Fruit fly (Drosophila melanogaster) whole organism, pupa: ENCODE results near the gene Tomosyn.

Experiments used
- CG10348 ChIP-seq: fragments of 200-800 bp; sonication (Bioruptor generic); IDR thresholded peaks from 2 replicates; pipeline ENCODE4 v1.3.6; 2022; ENCODE audit warnings: missing biosample characterization, missing genetic modification characterization
- CG12605 ChIP-seq: fragments of 200-800 bp; sonication (Bioruptor generic); IDR thresholded peaks from 2 replicates; pipeline ENCODE4 v1.3.6; 2022; ENCODE audit warnings: missing biosample characterization, missing genetic modification characterization
- CG13204 ChIP-seq: fragments of 200-800 bp; sonication (Bioruptor generic); optimal IDR thresholded peaks from 2 replicates; lab custom pipeline; 2018; ENCODE audit warnings: missing biosample characterization, mild to moderate bottlenecking, missing genetic modification characterization, moderate library complexity
- CG32121 ChIP-seq: fragments of 200-800 bp; sonication (Bioruptor generic); IDR thresholded peaks from 2 replicates; pipeline ENCODE4 v1.3.6; 2022; ENCODE audit warnings: missing biosample characterization, missing genetic modification characterization
- CG34367 ChIP-seq: fragments of 200-800 bp; sonication (Bioruptor generic); optimal IDR thresholded peaks from 2 replicates; lab custom pipeline; 2018; ENCODE audit warnings: missing biosample characterization, mild to moderate bottlenecking, missing genetic modification characterization
- CG8159 ChIP-seq: fragments of 200-800 bp; sonication (Bioruptor generic); optimal IDR thresholded peaks from 3 replicates; lab custom pipeline; 2018; ENCODE audit warnings: missing biosample characterization, mild to moderate bottlenecking, missing genetic modification characterization, moderate library complexity
- CG8301 ChIP-seq: fragments of 200-800 bp; sonication (Bioruptor generic); optimal IDR thresholded peaks from 2 replicates; lab custom pipeline; 2018; ENCODE audit warnings: missing biosample characterization, mild to moderate bottlenecking, missing genetic modification characterization
- Ets98B ChIP-seq: fragments of 200-800 bp; sonication (Bioruptor generic); IDR thresholded peaks from 2 replicates; pipeline ENCODE4 v1.3.6; 2022; ENCODE audit warnings: missing biosample characterization, missing genetic modification characterization
- Pif1B ChIP-seq: fragments of 200-800 bp; sonication (Bioruptor generic); optimal IDR thresholded peaks from 3 replicates; lab custom pipeline; 2016; ENCODE audit warnings: missing biosample characterization, missing genetic modification characterization
- gl ChIP-seq: fragments of 200-800 bp; sonication (Bioruptor generic); optimal IDR thresholded peaks from 2 replicates; lab custom pipeline; 2018; ENCODE audit warnings: missing biosample characterization, mild to moderate bottlenecking, missing genetic modification characterization

- TF ChIP-seq CG8159 (tag; lab: Kevin White, UChicago): no peak
- TF ChIP-seq CG12605 (GFP tag; lab: Robert Waterston, UW): no peak
- TF ChIP-seq CG10348 (GFP tag; lab: Robert Waterston, UW): no peak
- TF ChIP-seq gl (tag; lab: Kevin White, UChicago): no peak
- no peak for TF ChIP-seq CG32121 (GFP tag; lab: Robert Waterston, UW)
- no peak for TF ChIP-seq Ets98B (GFP tag; lab: Robert Waterston, UW)
- TF ChIP-seq Pif1B (GFP tag; lab: Kevin White, UChicago): no peak
- TF ChIP-seq CG34367: no peak
- no peak for TF ChIP-seq CG8301
- TF ChIP-seq CG13204 (GFP tag; lab: Kevin White, UChicago): no peak
These were observed 2.6 kb downstream of the Tomosyn start for dm6 chrX:12633992-12634391.
